Worm (Caenorhabditis elegans) whole organism, L3 larva: ENCODE data around the gene T19D12.2.

ENCODE experiments used
- R02D3.7 ChIP-seq: fragments of 150-350 bp; optimal IDR thresholded peaks from 2 replicates; lab custom pipeline; 2014; ENCODE audit warnings: missing biosample characterization, missing genetic modification characterization
- ZK546.5 ChIP-seq: sonication (generic microtip); optimal IDR thresholded peaks from 2 replicates; lab custom pipeline; 2017; ENCODE audit warnings: missing biosample characterization, missing genetic modification characterization
- ama-1 ChIP-seq: fragments of 150-350 bp; optimal IDR thresholded peaks from 2 replicates; lab custom pipeline; 2018
- ceh-16 ChIP-seq: sonication (generic microtip); optimal IDR thresholded peaks from 2 replicates; lab custom pipeline; 2017; ENCODE audit warnings: missing biosample characterization, missing genetic modification characterization
- ceh-28 ChIP-seq: fragments of 150-350 bp; optimal IDR thresholded peaks from 2 replicates; lab custom pipeline; 2014; ENCODE audit warnings: missing biosample characterization, missing genetic modification reagents, missing genetic modification characterization
- ceh-9 ChIP-seq: sonication (generic microtip); optimal IDR thresholded peaks from 2 replicates; lab custom pipeline; 2018; ENCODE audit warnings: missing biosample characterization, missing genetic modification characterization
- egl-27 ChIP-seq: sonication (generic microtip); optimal IDR thresholded peaks from 4 replicates; lab custom pipeline; 2017; ENCODE audit warnings: missing biosample characterization, missing genetic modification reagents, missing genetic modification characterization
- egl-5 ChIP-seq: fragments of 150-350 bp; optimal IDR thresholded peaks from 2 replicates; lab custom pipeline; 2017; ENCODE audit warnings: missing biosample characterization, missing genetic modification reagents, missing genetic modification characterization, inconsistent platforms
- elt-1 ChIP-seq: fragments of 150-350 bp; optimal IDR thresholded peaks from 2 replicates; lab custom pipeline; 2014; ENCODE audit warnings: missing biosample characterization, missing genetic modification characterization
- elt-3 ChIP-seq, 3 experiments: fragments of 150-350 bp in 1 of 3; sonication (generic microtip) in 2 of 3; optimal IDR thresholded peaks; 2 replicates in 2 of 3; 4 replicates in 1 of 3; lab custom pipeline; 2014 to 2017; ENCODE audit warnings: missing biosample characterization in 3 of 3, missing genetic modification characterization in 3 of 3
- eor-1 ChIP-seq, 2 experiments: fragments of 150-350 bp; optimal IDR thresholded peaks; 2 replicates each; lab custom pipeline; 2014 to 2018; ENCODE audit warnings: missing biosample characterization in 2 of 2, missing genetic modification characterization in 2 of 2
- fkh-10 ChIP-seq: sonication (generic microtip); optimal IDR thresholded peaks from 2 replicates; lab custom pipeline; 2017; ENCODE audit warnings: missing biosample characterization, missing genetic modification reagents, missing genetic modification characterization
- fos-1 ChIP-seq: fragments of 150-350 bp; optimal IDR thresholded peaks from 2 replicates; lab custom pipeline; 2014; ENCODE audit warnings: missing biosample characterization, missing genetic modification characterization
- hmg-11 ChIP-seq: sonication (generic microtip); optimal IDR thresholded peaks from 2 replicates; lab custom pipeline; 2016; ENCODE audit warnings: missing genetic modification characterization, missing compliant biosample characterization
- lin-15B ChIP-seq: fragments of 150-350 bp; optimal IDR thresholded peaks from 2 replicates; lab custom pipeline; 2014; ENCODE audit warnings: missing biosample characterization, missing genetic modification characterization
- lsy-12 ChIP-seq: sonication (generic microtip); optimal IDR thresholded peaks from 2 replicates; lab custom pipeline; 2016; ENCODE audit warnings: mild to moderate bottlenecking, missing genetic modification characterization, missing compliant biosample characterization
- mdl-1 ChIP-seq: fragments of 150-350 bp; optimal IDR thresholded peaks from 2 replicates; lab custom pipeline; 2014; ENCODE audit warnings: missing biosample characterization, missing genetic modification characterization
- mml-1 ChIP-seq: fragments of 150-350 bp; sonication (generic microtip); optimal IDR thresholded peaks from 3 replicates; lab custom pipeline; 2014; ENCODE audit warnings: missing biosample characterization, missing genetic modification characterization
- nfya-1 ChIP-seq: sonication (generic microtip); optimal IDR thresholded peaks from 2 replicates; lab custom pipeline; 2017; ENCODE audit warnings: missing genetic modification characterization, mild to moderate bottlenecking, missing compliant biosample characterization, antibody characterized with exemption, moderate library complexity; ENCODE audit not compliant: insufficient read depth
- nhr-12 ChIP-seq: fragments of 150-350 bp; optimal IDR thresholded peaks from 2 replicates; lab custom pipeline; 2014; ENCODE audit warnings: missing biosample characterization, missing genetic modification characterization
- nhr-23 ChIP-seq: fragments of 150-350 bp; optimal IDR thresholded peaks from 2 replicates; lab custom pipeline; 2014; ENCODE audit warnings: missing biosample characterization, missing genetic modification reagents, missing genetic modification characterization
- nhr-237 ChIP-seq: fragments of 150-350 bp; optimal IDR thresholded peaks from 2 replicates; lab custom pipeline; 2014; ENCODE audit warnings: missing biosample characterization, missing genetic modification characterization
- nhr-25 ChIP-seq: sonication (generic microtip); optimal IDR thresholded peaks from 2 replicates; lab custom pipeline; 2017; ENCODE audit warnings: missing biosample characterization, missing genetic modification characterization
- nhr-43 ChIP-seq: sonication (generic microtip); optimal IDR thresholded peaks from 2 replicates; lab custom pipeline; 2016; ENCODE audit warnings: mild to moderate bottlenecking, missing genetic modification characterization, missing compliant biosample characterization; ENCODE audit not compliant: poor library complexity, severe bottlenecking
- nhr-67 ChIP-seq: fragments of 150-350 bp; optimal IDR thresholded peaks from 2 replicates; lab custom pipeline; 2014; ENCODE audit warnings: missing biosample characterization, missing genetic modification characterization
- nhr-77 ChIP-seq: fragments of 150-350 bp; optimal IDR thresholded peaks from 2 replicates; lab custom pipeline; 2014; ENCODE audit warnings: missing biosample characterization, missing genetic modification characterization
- pha-4 ChIP-seq: fragments of 150-350 bp; optimal IDR thresholded peaks from 2 replicates; lab custom pipeline; 2014; ENCODE audit warnings: missing biosample characterization, missing genetic modification reagents, missing genetic modification characterization
- pqm-1 ChIP-seq: fragments of 150-350 bp; optimal IDR thresholded peaks from 2 replicates; lab custom pipeline; 2017; ENCODE audit warnings: missing biosample characterization, missing genetic modification characterization, inconsistent platforms
- sea-2 ChIP-seq: fragments of 150-350 bp; sonication (generic microtip); optimal IDR thresholded peaks from 4 replicates; lab custom pipeline; 2014; ENCODE audit warnings: missing biosample characterization, missing genetic modification reagents, missing genetic modification characterization
- skn-1 ChIP-seq: fragments of 150-350 bp; optimal IDR thresholded peaks from 2 replicates; lab custom pipeline; 2014; ENCODE audit warnings: missing biosample characterization, missing genetic modification characterization
- snpc-4 ChIP-seq: fragments of 150-350 bp; optimal IDR thresholded peaks from 2 replicates; lab custom pipeline; 2014; ENCODE audit warnings: missing biosample characterization, missing genetic modification characterization
- unc-39 ChIP-seq: sonication (generic microtip); optimal IDR thresholded peaks from 4 replicates; lab custom pipeline; 2017; ENCODE audit warnings: missing biosample characterization, missing genetic modification characterization
- ztf-4 ChIP-seq: fragments of 150-350 bp; optimal IDR thresholded peaks from 2 replicates; lab custom pipeline; 2014; ENCODE audit warnings: missing biosample characterization, missing genetic modification characterization

Gene T19D12.2

DNA sequence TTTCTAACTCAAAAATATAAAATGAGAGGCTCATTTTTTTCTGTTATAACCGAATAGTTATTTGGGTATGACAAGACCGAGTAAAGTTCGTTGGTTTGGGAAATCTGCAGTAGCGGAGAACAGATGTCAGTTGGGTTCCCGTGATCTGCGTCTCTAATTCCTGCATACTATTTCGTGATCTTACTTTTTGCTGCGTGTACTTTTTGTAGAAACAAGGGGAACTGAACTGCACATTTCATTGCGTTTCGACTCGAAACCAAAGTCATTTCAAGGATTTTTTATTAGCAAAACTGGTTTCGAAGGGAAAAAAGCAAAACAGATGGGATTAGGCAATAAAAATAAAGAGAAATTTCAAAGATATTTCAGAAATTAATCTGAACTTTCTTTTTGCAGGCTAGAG lies 14.2 kb upstream of the T19D12.2 start:
- TF ChIP-seq eor-1 (tag; optimal IDR thresholded peaks at IDR 0.05; lab: Kevin White, UChicago) (no peak), nhr-12 (tag; lab: Kevin White, UChicago) (no peak), mdl-1 (no peak), ZK546.5 (tag; lab: Kevin White, UChicago) (no peak), egl-5 (no peak), hmg-11 (tag; lab: Kevin White, UChicago) (no peak)

DNA sequence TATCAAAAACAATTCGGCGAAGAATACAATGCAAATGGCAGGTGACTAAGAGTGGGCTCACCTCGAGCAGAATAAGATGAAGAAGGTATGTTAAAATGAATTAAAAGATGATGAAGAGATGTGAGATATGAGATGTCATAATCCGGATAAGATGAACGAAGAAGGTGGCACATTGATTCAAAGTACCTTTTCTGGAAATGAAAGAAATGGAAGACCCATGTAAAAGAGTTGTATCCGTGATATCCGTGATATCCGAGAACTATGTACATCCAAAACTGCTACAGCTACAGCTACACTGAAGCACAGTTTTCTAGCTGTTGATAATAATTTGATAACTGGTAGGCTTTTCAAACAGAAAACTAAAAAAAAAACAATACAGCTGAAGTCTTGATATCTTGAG lies 12.1 kb upstream of the T19D12.2 start, which contains the start of gene oig-8:
TSS of gene oig-8 (minus strand) at position 101 of the 400 bp plus-strand sequence.
- TF ChIP-seq sea-2 (GFP tag; lab: Kevin White, UChicago): no peak
- no peak for TF ChIP-seq nhr-12 (tag; lab: Kevin White, UChicago)

DNA sequence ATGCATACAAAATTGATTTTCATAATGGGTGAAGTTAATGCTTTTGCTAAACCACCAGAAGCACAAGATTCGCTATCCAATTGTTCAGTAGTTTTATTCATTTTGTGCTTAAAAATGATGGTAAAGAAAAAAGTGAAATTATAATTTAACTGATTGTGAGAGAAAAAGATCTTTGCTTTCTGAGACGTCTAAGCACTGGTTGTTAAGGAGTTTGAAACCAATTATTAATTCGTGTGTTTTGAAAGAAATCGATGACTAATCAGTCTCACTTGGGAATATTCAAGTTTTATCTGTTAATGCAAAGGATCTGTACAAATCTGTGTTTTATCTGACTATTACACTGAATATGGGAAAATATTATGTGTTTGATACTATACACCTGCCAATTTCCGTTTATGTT lies 9.4 kb upstream of the T19D12.2 start, which contains the start of gene sra-26:
TSS of gene sra-26 (minus strand) at position 101 of the 400 bp plus-strand sequence.
- TF ChIP-seq pqm-1 (tag; lab: Kevin White, UChicago): no peak
- no peak for TF ChIP-seq nhr-12 (tag; lab: Kevin White, UChicago)
- no peak for TF ChIP-seq eor-1 (tag; optimal IDR thresholded peaks at IDR 0.05; lab: Kevin White, UChicago)
- no peak for TF ChIP-seq nhr-43
- TF ChIP-seq lin-15B (tag; lab: Kevin White, UChicago): no peak
- TF ChIP-seq sea-2 (GFP tag; lab: Kevin White, UChicago): no peak
- TF ChIP-seq ceh-9 (tag; lab: Kevin White, UChicago): no peak
- no peak for TF ChIP-seq pha-4
- TF ChIP-seq ztf-4 (tag; lab: Kevin White, UChicago): no peak
- TF ChIP-seq nhr-25: no peak
- no peak for TF ChIP-seq fos-1
- TF ChIP-seq hmg-11 (tag; lab: Kevin White, UChicago): no peak
- no peak for TF ChIP-seq egl-5
- TF ChIP-seq, all 47 proteins: peak for 0

DNA sequence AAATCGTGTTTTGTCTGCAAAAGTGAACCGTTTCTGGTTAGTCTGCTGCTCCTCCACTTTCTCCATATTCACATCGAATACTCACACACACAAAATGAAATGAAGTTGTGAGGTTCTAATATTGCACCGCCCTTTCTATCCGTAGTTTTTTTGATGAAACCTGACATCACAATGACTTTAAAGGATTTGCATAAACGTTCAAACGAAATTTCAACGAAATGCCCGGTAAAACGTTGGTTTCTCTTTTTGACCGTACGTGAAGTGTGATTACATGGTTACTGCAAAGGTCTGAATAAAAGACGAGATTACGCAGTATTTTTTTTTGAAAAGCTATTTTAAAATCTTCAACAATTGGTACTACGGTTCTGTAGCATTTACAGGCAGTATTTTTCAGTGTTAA lies 6.9 kb upstream of the T19D12.2 start, which contains the start of gene T19D12.9:
TSS of gene T19D12.9 (minus strand) at position 101 of the 400 bp plus-strand sequence.
- TF ChIP-seq elt-3 (tag; optimal IDR thresholded peaks at IDR 0.05; lab: Kevin White, UChicago) (no peak), nhr-77 (tag; lab: Kevin White, UChicago) (no peak), ceh-9 (tag; lab: Kevin White, UChicago) (no peak), nhr-67 (tag; lab: Kevin White, UChicago) (no peak), nhr-43 (no peak), sea-2 (GFP tag; lab: Kevin White, UChicago) (no peak), ama-1 (lab: Kevin White, UChicago) (no peak), mml-1 (tag; lab: Kevin White, UChicago) (no peak), nhr-23 (tag; lab: Kevin White, UChicago) (no peak), hmg-11 (tag; lab: Kevin White, UChicago) (no peak), ZK546.5 (tag; lab: Kevin White, UChicago) (no peak), nhr-237 (tag; lab: Kevin White, UChicago) (no peak), elt-1 (tag; lab: Kevin White, UChicago) (no peak), snpc-4 (tag; lab: Kevin White, UChicago) (no peak), lsy-12 (tag; lab: Kevin White, UChicago) (no peak), unc-39 (tag; lab: Kevin White, UChicago) (no peak)

DNA sequence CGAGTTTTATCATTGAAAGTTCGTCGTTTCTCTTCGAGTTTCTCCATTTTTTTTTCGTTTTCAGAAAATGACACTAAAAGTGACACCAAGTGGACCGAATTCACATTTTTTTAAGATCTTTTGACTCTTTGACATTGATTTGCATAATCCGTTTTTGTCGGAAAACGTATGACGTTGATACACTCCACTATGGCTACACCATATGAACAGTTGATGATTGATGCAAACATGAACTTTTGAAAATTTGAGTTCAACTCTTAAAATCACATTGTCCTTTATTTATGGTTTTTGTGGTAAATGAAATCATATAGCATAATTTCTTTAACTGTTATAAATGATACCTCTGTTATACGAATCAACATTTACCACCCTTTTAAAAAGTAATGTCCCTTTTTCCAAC lies 2.4 kb upstream of the T19D12.2 start, which contains the start of gene T19D12.10:
TSS of gene T19D12.10 (minus strand) at position 101 of the 400 bp plus-strand sequence.
- TF ChIP-seq sea-2 (GFP tag; lab: Kevin White, UChicago): no peak
- TF ChIP-seq skn-1 (tag; lab: Kevin White, UChicago): no peak
- TF ChIP-seq ceh-28: no peak
- TF ChIP-seq ceh-16 (tag; lab: Kevin White, UChicago): no peak
- no peak for TF ChIP-seq fkh-10
- TF ChIP-seq egl-27 (tag; lab: Kevin White, UChicago): no peak
- TF ChIP-seq nfya-1 (tag; lab: Kevin White, UChicago): no peak
- no peak for TF ChIP-seq lin-15B (tag; lab: Kevin White, UChicago)
- TF ChIP-seq R02D3.7: no peak
- TF ChIP-seq elt-1 (tag; lab: Kevin White, UChicago): no peak
